Worm (Caenorhabditis elegans): Measurements from ENCODE around the gene H20J04.4.

H20J04.4 gene

DNA sequence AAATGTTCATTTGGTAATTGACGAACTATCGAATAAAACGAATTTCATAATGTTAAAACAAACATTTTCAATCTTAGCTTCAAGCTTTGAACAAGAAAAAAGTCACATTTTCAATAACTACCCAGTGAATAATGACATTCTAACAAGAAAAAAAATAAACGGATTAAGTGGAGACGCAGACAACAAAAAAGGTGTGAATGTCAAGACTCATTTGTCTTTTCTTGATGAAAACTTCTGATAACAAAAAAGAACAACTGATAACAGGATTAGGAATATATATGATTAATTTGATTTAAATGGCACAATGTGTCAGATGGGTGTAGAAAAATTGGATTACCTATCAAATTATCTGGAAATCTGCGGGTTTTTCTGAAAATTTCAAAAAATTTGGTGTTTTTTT lies 40.2 kb upstream of the H20J04.4 start:
- no peak for TF ChIP-seq hmg-1.2 (GFP tag; IDR thresholded peaks at IDR 0.05)
- TF ChIP-seq hrde-1 (tag; optimal IDR thresholded peaks at IDR 0.05; ENCODE audit: borderline replicate concordance) = no peak
- no peak for TF ChIP-seq aptf-2 (GFP tag; conservative IDR thresholded peaks at IDR 0.05)
- TF ChIP-seq B0336.3 (GFP tag; IDR thresholded peaks at IDR 0.05) = no peak

DNA sequence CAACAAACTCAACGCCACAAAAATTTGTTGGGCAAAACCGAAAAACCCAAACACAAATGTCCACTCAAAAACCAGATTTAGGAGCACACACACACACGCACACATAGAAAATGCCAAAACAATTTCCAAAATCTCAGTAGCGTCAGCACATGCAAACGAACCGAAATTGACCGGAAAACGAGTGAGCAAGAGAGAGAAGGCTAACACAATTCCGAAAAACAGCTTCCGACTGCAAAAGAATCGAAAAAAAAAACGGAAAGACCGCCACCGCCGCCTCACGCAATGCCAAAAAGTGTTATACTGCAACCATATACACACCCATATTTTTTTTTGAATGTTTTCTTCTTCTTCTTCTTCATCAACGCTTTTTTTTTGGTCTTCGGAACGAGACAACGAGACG lies 37.0 kb upstream of the H20J04.4 start:
- TF ChIP-seq sptf-2 (GFP tag; optimal IDR thresholded peaks at IDR 0.05) = no peak

DNA sequence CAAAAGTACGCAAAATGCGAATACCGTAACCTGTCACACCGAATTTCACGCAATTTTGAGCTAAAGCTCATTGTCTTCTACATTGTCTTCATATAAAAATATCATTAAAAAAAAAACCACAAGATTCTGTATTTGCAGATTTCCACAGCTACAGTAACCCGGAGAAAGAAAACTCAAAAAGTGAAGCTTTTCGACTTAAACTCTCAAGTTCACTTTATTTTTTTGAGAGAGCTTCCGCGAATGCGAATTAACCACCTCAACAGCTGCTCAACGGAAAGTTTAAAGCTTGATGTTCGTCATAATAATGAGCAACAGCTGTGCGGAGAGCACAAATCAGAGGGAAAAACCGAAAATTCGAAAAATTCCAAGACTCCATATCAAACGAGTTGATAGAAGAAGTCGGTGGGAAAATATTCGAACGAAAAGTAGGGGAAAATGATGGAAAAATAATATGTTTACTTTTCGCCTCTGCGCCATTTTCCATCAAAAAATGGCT lies 35.7 kb upstream of the H20J04.4 start:
- TF ChIP-seq K12H6.12 (tag; optimal IDR thresholded peaks at IDR 0.05) = no peak
- TF ChIP-seq nhr-80 (tag; optimal IDR thresholded peaks at IDR 0.05) = no peak
- no peak for TF ChIP-seq lin-40 (tag; optimal IDR thresholded peaks at IDR 0.05)

- no peak for TF ChIP-seq F49E8.2 (tag; optimal IDR thresholded peaks at IDR 0.05; ENCODE audit: insufficient read depth)
- TF ChIP-seq rpc-1 (optimal IDR thresholded peaks at IDR 0.05) = no peak
- no peak for TF ChIP-seq rpc-1 (tag; optimal IDR thresholded peaks at IDR 0.05)
- TF ChIP-seq madf-8 (GFP tag; conservative IDR thresholded peaks at IDR 0.05) = no peak
Measured at ce11 chrII:4294189-4294588, 34.6 kb upstream of the H20J04.4 start.

DNA sequence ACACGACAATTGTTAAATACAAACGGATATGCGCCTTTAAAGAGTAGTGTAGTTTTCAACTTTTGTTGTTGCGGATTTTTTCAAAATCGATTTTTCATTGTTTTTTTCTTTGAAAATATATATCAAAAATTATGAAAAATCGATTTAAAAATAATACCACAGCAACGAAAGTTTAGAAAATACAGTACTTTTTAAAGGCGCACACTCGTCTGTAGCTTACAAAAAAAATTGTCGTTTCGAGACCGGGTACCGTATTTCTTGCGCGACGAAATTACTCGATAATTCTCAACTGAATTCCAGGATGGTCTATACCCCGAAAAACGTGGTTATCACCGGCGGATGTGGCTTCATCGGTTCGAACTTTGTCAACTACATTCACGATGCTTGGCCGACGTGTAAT lies 34.0 kb upstream of the H20J04.4 start, which contains the start of gene rml-4:
Gene rml-4 (plus strand): TSS at position 301 of the 400 bp plus-strand sequence.
- TF ChIP-seq T26A5.8 (tag; optimal IDR thresholded peaks at IDR 0.05) (no peak), nhr-80 (tag; optimal IDR thresholded peaks at IDR 0.05) (no peak), ceh-100 (GFP tag; IDR thresholded peaks at IDR 0.05) (no peak), egl-18 (GFP tag; IDR thresholded peaks at IDR 0.05) (no peak), zfh-2 (GFP tag; conservative IDR thresholded peaks at IDR 0.05) (no peak)

DNA sequence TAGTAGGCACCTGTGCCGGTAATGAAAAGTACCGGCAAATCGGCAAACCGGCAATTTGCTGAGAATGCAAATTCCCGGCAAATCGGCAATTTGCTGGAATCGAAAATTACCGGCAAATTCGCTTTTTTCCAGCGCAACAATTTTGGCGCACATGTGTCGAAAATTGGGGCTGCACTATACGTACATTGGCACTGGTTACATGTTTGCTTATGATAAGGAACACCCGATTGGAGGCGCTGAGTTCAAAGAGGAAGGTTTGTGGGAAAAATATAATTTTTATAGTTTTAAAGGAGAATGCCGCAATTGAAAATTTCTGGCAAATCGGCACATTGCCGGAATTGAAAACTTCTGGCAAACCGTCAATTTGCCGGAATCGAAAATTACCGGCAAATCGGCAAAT lies 31.6 kb upstream of the H20J04.4 start:
- TF ChIP-seq rcor-1 (GFP tag; IDR thresholded peaks at IDR 0.05) (no peak), nhr-80 (tag; optimal IDR thresholded peaks at IDR 0.05) (peak; percentile 35), Y95B8A.8 (GFP tag; IDR thresholded peaks at IDR 0.05) (0 out of 2 replicates have a peak, but pooled peaks have one; percentile 41)

DNA sequence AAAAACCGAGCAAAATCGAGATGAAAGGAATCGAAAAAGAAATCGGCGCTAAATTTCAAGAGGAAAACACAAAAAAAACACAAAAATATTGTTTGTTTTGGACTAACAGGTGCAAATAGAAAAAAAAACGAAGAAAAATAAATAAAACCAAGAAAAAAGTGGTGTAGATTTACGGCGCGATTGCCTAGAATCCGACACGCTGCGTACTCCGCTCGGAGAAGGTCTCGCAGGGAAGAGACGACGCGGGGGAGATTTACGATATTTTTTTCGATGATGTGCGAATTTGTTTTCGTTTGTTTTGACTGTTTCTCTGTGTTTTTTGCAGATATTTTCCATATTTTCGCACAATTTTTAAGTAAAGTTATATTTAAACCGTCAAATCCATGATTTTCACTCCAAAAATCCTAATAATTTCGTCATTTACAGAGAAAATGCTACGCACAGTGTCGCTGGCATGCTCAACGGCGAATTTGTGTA lies 29.6 kb upstream of the H20J04.4 start, which contains the start of gene sco-1:
Gene sco-1 (plus strand): TSS at position 427 of the 477 bp plus-strand sequence.
- TF ChIP-seq snpc-4 (GFP tag; optimal IDR thresholded peaks at IDR 0.05) = peak; percentile 35
- peak in 3 of 4 experiments; percentile 49 to 68 (median 54) for TF ChIP-seq snpc-4 (tag; optimal IDR thresholded peaks at IDR 0.05)
- no peak for TF ChIP-seq nhr-27 (tag; optimal IDR thresholded peaks at IDR 0.05)
- TF ChIP-seq rec-8 (tag; optimal IDR thresholded peaks at IDR 0.05) = peak in 1 of 2 experiments; percentile 61
- peak; percentile 1 for TF ChIP-seq F49E8.2 (tag; optimal IDR thresholded peaks at IDR 0.05; ENCODE audit: insufficient read depth)
- peak; percentile 95 for TF ChIP-seq nfyb-1 (GFP tag; IDR thresholded peaks at IDR 0.05)
- no peak for TF ChIP-seq dpff-1 (tag; optimal IDR thresholded peaks at IDR 0.05)
- TF ChIP-seq tbx-9 (tag; optimal IDR thresholded peaks at IDR 0.05; ENCODE audit: borderline replicate concordance) = no peak
- no peak for TF ChIP-seq F55B11.4 (tag; optimal IDR thresholded peaks at IDR 0.05; ENCODE audit: borderline replicate concordance, insufficient read depth)
- peak; percentile 60 for TF ChIP-seq egrh-3 (GFP tag; IDR thresholded peaks at IDR 0.05)
- TF ChIP-seq ZK185.1 (tag; optimal IDR thresholded peaks at IDR 0.05; ENCODE audit: poor library complexity, severe bottlenecking) = no peak
- no peak for TF ChIP-seq attf-6 (GFP tag; IDR thresholded peaks at IDR 0.05)
- peak; percentile 87 for TF ChIP-seq hmg-20 (GFP tag; IDR thresholded peaks at IDR 0.05)
- peak; percentile 85 for TF ChIP-seq Y95B8A.8 (GFP tag; IDR thresholded peaks at IDR 0.05)
- no peak for TF ChIP-seq sdz-38 (tag; optimal IDR thresholded peaks at IDR 0.05)
- no peak for TF ChIP-seq nfya-1 (tag; optimal IDR thresholded peaks at IDR 0.05; ENCODE audit: borderline replicate concordance, insufficient read depth)
- peak; percentile 95 for TF ChIP-seq bed-2 (GFP tag; IDR thresholded peaks at IDR 0.05)
- peak; percentile 100 for TF ChIP-seq F33H1.4 (GFP tag; IDR thresholded peaks at IDR 0.05)
- TF ChIP-seq hrde-1 (tag; optimal IDR thresholded peaks at IDR 0.05; ENCODE audit: borderline replicate concordance) = no peak
- no peak for TF ChIP-seq unc-62 (GFP tag; optimal IDR thresholded peaks at IDR 0.05)
- peak; percentile 86 for TF ChIP-seq aptf-2 (GFP tag; conservative IDR thresholded peaks at IDR 0.05)
- TF ChIP-seq lin-26 (GFP tag; IDR thresholded peaks at IDR 0.05) = 0 out of 2 replicates have a peak, but pooled peaks have one; percentile 30
- no peak for TF ChIP-seq hlh-26 (GFP tag; conservative IDR thresholded peaks at IDR 0.05)
